Comparison of ENCODE assay signal across 6 worm cellular contexts in the genomic region with DNA sequence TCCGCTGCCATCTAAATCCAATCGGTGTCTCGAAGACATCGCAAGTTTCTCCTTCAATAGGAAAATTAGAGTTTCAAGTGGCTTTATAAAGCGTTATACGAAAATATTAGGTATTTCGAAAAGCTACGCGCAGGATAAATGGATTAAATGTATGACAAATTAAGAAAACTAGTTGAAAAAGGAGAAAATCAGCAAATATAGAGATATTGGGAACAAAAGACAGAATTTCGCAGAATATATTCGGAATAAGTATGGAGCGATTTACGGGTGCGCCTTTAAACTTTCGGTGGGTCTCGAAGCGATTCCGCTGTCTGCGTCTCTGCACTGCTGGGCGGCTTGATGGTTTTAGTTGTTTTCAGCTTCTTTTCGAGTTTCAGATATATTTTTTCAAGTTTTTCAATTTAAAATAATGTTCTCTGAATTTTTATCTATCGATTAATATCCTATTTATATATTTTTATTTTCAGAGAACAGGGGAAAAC.
A peak's percentile ranks its signal among the peaks of the same experiment; 100 is the strongest.
TF ChIP-seq lines count a peak whose summit lies in the region.

Gene ddx-15, minus strand, starts transcription at position 51 of the 482 bp plus-strand sequence.
Gene ucr-1, plus strand, starts transcription at position 468 of the 482 bp plus-strand sequence.

TF ChIP-seq in whole organism, L1 larva, 84 proteins besides CTCF, POLR2A, EP300 and RAD21 (continued from another document and continues in another):
- TF ChIP-seq nhr-71 (tag; optimal IDR thresholded peaks at IDR 0.05; lab: Kevin White, UChicago) (peak; percentile 83), ama-1 (optimal IDR thresholded peaks at IDR 0.05; lab: Kevin White, UChicago) (no peak), isw-1 (GFP tag; IDR thresholded peaks at IDR 0.05; lab: Robert Waterston, UW) (peak; percentile 76), mep-1 (tag; optimal IDR thresholded peaks at IDR 0.05; lab: Kevin White, UChicago) (no peak), pqm-1 (tag; optimal IDR thresholded peaks at IDR 0.05; lab: Kevin White, UChicago) (no peak), hlh-4 (tag; optimal IDR thresholded peaks at IDR 0.05; lab: Kevin White, UChicago) (no peak), mdl-1 (tag; optimal IDR thresholded peaks at IDR 0.05; lab: Kevin White, UChicago) (peak in 1 of 2 experiments; percentile 46), egl-27 (tag; optimal IDR thresholded peaks at IDR 0.05; lab: Kevin White, UChicago) (no peak), tlp-1 (tag; optimal IDR thresholded peaks at IDR 0.05; lab: Kevin White, UChicago) (no peak), efl-3 (GFP tag; optimal IDR thresholded peaks at IDR 0.05; lab: Kevin White, UChicago) (no peak), ceh-82 (tag; optimal IDR thresholded peaks at IDR 0.05; lab: Kevin White, UChicago) (peak; percentile 1 to 79 (median 37)), mef-2 (tag; optimal IDR thresholded peaks at IDR 0.05; lab: Kevin White, UChicago) (no peak), grh-1 (GFP tag; IDR thresholded peaks at IDR 0.05; lab: Robert Waterston, UW) (no peak; the same call in 1 of the 2 replicates), nhr-12 (tag; optimal IDR thresholded peaks at IDR 0.05; lab: Kevin White, UChicago) (no peak), lin-15B (tag; optimal IDR thresholded peaks at IDR 0.05; lab: Kevin White, UChicago) (peak; percentile 61), elt-3 (tag; optimal IDR thresholded peaks at IDR 0.05; lab: Kevin White, UChicago) (no peak), tbx-2 (tag; optimal IDR thresholded peaks at IDR 0.05; lab: Kevin White, UChicago) (peak; percentile 55), lsy-2 (tag; optimal IDR thresholded peaks at IDR 0.05; lab: Kevin White, UChicago) (peak; percentile 85), rnt-1 (tag; optimal IDR thresholded peaks at IDR 0.05; lab: Kevin White, UChicago) (peak; percentile 73), nhr-20 (tag; optimal IDR thresholded peaks at IDR 0.05; lab: Kevin White, UChicago) (peak; percentile 66), irx-1 (tag; optimal IDR thresholded peaks at IDR 0.05; lab: Kevin White, UChicago) (peak; percentile 42)

TF ChIP-seq in whole organism, L2 larva, 48 proteins besides CTCF, POLR2A, EP300 and RAD21 (continued from another document):
- TF ChIP-seq blmp-1 (tag; optimal IDR thresholded peaks at IDR 0.05; lab: Kevin White, UChicago; ENCODE audit: insufficient read depth): peak; percentile 33
- no peak for TF ChIP-seq ztf-4 (tag; optimal IDR thresholded peaks at IDR 0.05; lab: Kevin White, UChicago)
- peak; percentile 80 for TF ChIP-seq lin-11 (tag; optimal IDR thresholded peaks at IDR 0.05; lab: Kevin White, UChicago)
- no peak for TF ChIP-seq egl-27 (tag; optimal IDR thresholded peaks at IDR 0.05; lab: Kevin White, UChicago)
- TF ChIP-seq fos-1 (tag; optimal IDR thresholded peaks at IDR 0.05; lab: Kevin White, UChicago): peak; percentile 17
- TF ChIP-seq nhr-25 (tag; optimal IDR thresholded peaks at IDR 0.05; lab: Kevin White, UChicago): peak; percentile 23
- TF ChIP-seq sma-9 (GFP tag; optimal IDR thresholded peaks at IDR 0.05; lab: Kevin White, UChicago): peak; percentile 38
- TF ChIP-seq sma-9 (tag; optimal IDR thresholded peaks at IDR 0.05; lab: Kevin White, UChicago): no peak
- TF ChIP-seq gmeb-1 (tag; optimal IDR thresholded peaks at IDR 0.05; lab: Kevin White, UChicago): peak; percentile 80
- TF ChIP-seq crh-2 (tag; optimal IDR thresholded peaks at IDR 0.05; lab: Kevin White, UChicago): peak; percentile 57
- peak; percentile 77 for TF ChIP-seq lin-13 (GFP tag; optimal IDR thresholded peaks at IDR 0.05; lab: Kevin White, UChicago)
- peak; percentile 17 for TF ChIP-seq snpc-4 (tag; optimal IDR thresholded peaks at IDR 0.05; lab: Kevin White, UChicago)
- peak; percentile 4 for TF ChIP-seq ceh-16 (tag; optimal IDR thresholded peaks at IDR 0.05; lab: Kevin White, UChicago)
- TF ChIP-seq ztf-1 (GFP tag; conservative IDR thresholded peaks at IDR 0.05; lab: Robert Waterston, UW): no peak
TF ChIP-seq in whole organism, L2 larva: peak in this region for 18.

TF ChIP-seq in whole organism, L3 larva, 47 proteins besides CTCF, POLR2A, EP300 and RAD21 (continued from another document and continues in another):
- TF ChIP-seq aly-2 (tag; optimal IDR thresholded peaks at IDR 0.05; lab: Kevin White, UChicago) (no peak), snpc-4 (tag; optimal IDR thresholded peaks at IDR 0.05; lab: Kevin White, UChicago) (peak; percentile 67), hmg-11 (tag; optimal IDR thresholded peaks at IDR 0.05; lab: Kevin White, UChicago) (peak; percentile 20), lin-15B (tag; optimal IDR thresholded peaks at IDR 0.05; lab: Kevin White, UChicago) (peak; percentile 89), pha-4 (tag; optimal IDR thresholded peaks at IDR 0.05; lab: Kevin White, UChicago) (peak; percentile 85), fos-1 (tag; optimal IDR thresholded peaks at IDR 0.05; lab: Kevin White, UChicago) (no peak), ztf-11 (tag; optimal IDR thresholded peaks at IDR 0.05; lab: Kevin White, UChicago) (no peak), nhr-11 (tag; optimal IDR thresholded peaks at IDR 0.05; lab: Kevin White, UChicago) (no peak), fkh-2 (tag; optimal IDR thresholded peaks at IDR 0.05; lab: Kevin White, UChicago) (no peak), nfya-1 (tag; optimal IDR thresholded peaks at IDR 0.05; lab: Kevin White, UChicago; ENCODE audit: insufficient read depth) (peak; percentile 80), ZK546.5 (tag; optimal IDR thresholded peaks at IDR 0.05; lab: Kevin White, UChicago) (no peak), nhr-77 (tag; optimal IDR thresholded peaks at IDR 0.05; lab: Kevin White, UChicago) (no peak), ztf-4 (tag; optimal IDR thresholded peaks at IDR 0.05; lab: Kevin White, UChicago) (no peak), unc-39 (tag; optimal IDR thresholded peaks at IDR 0.05; lab: Kevin White, UChicago) (no peak), tbx-2 (tag; optimal IDR thresholded peaks at IDR 0.05; lab: Kevin White, UChicago) (no peak), lin-39 (tag; optimal IDR thresholded peaks at IDR 0.05; lab: Kevin White, UChicago) (peak; percentile 96), ceh-16 (tag; optimal IDR thresholded peaks at IDR 0.05; lab: Kevin White, UChicago) (no peak), nhr-43 (tag; optimal IDR thresholded peaks at IDR 0.05; lab: Kevin White, UChicago; ENCODE audit: poor library complexity, severe bottlenecking) (no peak), ceh-28 (tag; optimal IDR thresholded peaks at IDR 0.05; lab: Kevin White, UChicago) (no peak), jun-1 (tag; optimal IDR thresholded peaks at IDR 0.05; lab: Kevin White, UChicago) (no peak), mml-1 (tag; optimal IDR thresholded peaks at IDR 0.05; lab: Kevin White, UChicago) (no peak), lsy-12 (tag; optimal IDR thresholded peaks at IDR 0.05; lab: Kevin White, UChicago) (no peak), ceh-82 (tag; optimal IDR thresholded peaks at IDR 0.05; lab: Kevin White, UChicago) (no peak), elt-1 (tag; optimal IDR thresholded peaks at IDR 0.05; lab: Kevin White, UChicago) (no peak)

TF ChIP-seq in whole organism, L4 larva, 104 proteins besides CTCF, POLR2A, EP300 and RAD21 (continued from another document):
- TF ChIP-seq duxl-1 (tag; optimal IDR thresholded peaks at IDR 0.05; lab: Kevin White, UChicago; ENCODE audit: poor library complexity): no peak
- TF ChIP-seq daf-16 (GFP tag; optimal IDR thresholded peaks at IDR 0.05; lab: Kevin White, UChicago): no peak
- peak; percentile 33 for TF ChIP-seq daf-16 (tag; optimal IDR thresholded peaks at IDR 0.05; lab: Kevin White, UChicago)
- 0 out of 2 replicates have a peak, but pooled peaks have one; percentile 34 for TF ChIP-seq hmg-1.1 (GFP tag; IDR thresholded peaks at IDR 0.05; lab: Robert Waterston, UW)
- no peak for TF ChIP-seq aha-1 (tag; lab: Kevin White, UChicago)
- TF ChIP-seq R02D3.7 (tag; optimal IDR thresholded peaks at IDR 0.05; lab: Kevin White, UChicago): peak; percentile 55
- TF ChIP-seq lin-38 (GFP tag; IDR thresholded peaks at IDR 0.05; lab: Robert Waterston, UW): peak; percentile 66
- no peak for TF ChIP-seq skn-1 (tag; optimal IDR thresholded peaks at IDR 0.05; lab: Kevin White, UChicago)
- TF ChIP-seq lsy-2 (tag; optimal IDR thresholded peaks at IDR 0.05; lab: Kevin White, UChicago): peak; percentile 12 to 88
- no peak for TF ChIP-seq zfp-3 (GFP tag; conservative IDR thresholded peaks at IDR 0.05; lab: Robert Waterston, UW)
- TF ChIP-seq hlh-11 (tag; optimal IDR thresholded peaks at IDR 0.05; lab: Kevin White, UChicago): peak; percentile 47
- peak; percentile 63 for TF ChIP-seq hlh-30 (tag; optimal IDR thresholded peaks at IDR 0.05; lab: Kevin White, UChicago; ENCODE audit: insufficient read depth)
- no peak for TF ChIP-seq daf-19 (GFP tag; conservative IDR thresholded peaks at IDR 0.05; lab: Robert Waterston, UW)
- peak; percentile 9 for TF ChIP-seq rbr-2 (tag; optimal IDR thresholded peaks at IDR 0.05; lab: Kevin White, UChicago)
- TF ChIP-seq nhr-6 (tag; optimal IDR thresholded peaks at IDR 0.05; lab: Kevin White, UChicago): peak; percentile 50
- peak; percentile 87 for TF ChIP-seq mes-2 (tag; optimal IDR thresholded peaks at IDR 0.05; lab: Kevin White, UChicago; ENCODE audit: poor library complexity, severe bottlenecking)

TF ChIP-seq in whole organism, mixed stage, embryonic, 35 proteins besides CTCF, POLR2A, EP300 and RAD21 (continued from another document):
- TF ChIP-seq drap-1 (GFP tag; optimal IDR thresholded peaks at IDR 0.05; lab: Kevin White, UChicago) (no peak), ceh-83 (GFP tag; optimal IDR thresholded peaks at IDR 0.05; lab: Kevin White, UChicago) (no peak), elt-1 (tag; optimal IDR thresholded peaks at IDR 0.05; lab: Kevin White, UChicago; ENCODE audit: borderline replicate concordance, insufficient read depth) (no peak), mep-1 (tag; optimal IDR thresholded peaks at IDR 0.05; lab: Kevin White, UChicago) (peak; percentile 71), snpc-4 (tag; optimal IDR thresholded peaks at IDR 0.05; lab: Kevin White, UChicago) (no peak), nhr-28 (tag; optimal IDR thresholded peaks at IDR 0.05; lab: Kevin White, UChicago) (no peak)

TF ChIP-seq in whole organism, young adult, 124 proteins besides CTCF, POLR2A, EP300 and RAD21 (continued from another document):
- TF ChIP-seq snpc-3.4 (tag; optimal IDR thresholded peaks at IDR 0.05; lab: Kevin White, UChicago) (peak; percentile 56), snpc-4 (GFP tag; optimal IDR thresholded peaks at IDR 0.05; lab: Kevin White, UChicago) (no peak), snpc-4 (tag; optimal IDR thresholded peaks at IDR 0.05; lab: Kevin White, UChicago) (peak in 2 of 4 experiments; percentile 1 to 45), F33H1.4 (GFP tag; IDR thresholded peaks at IDR 0.05; lab: Robert Waterston, UW) (peak; percentile 96), ceh-91 (GFP tag; IDR thresholded peaks at IDR 0.05; lab: Robert Waterston, UW) (peak; percentile 64), cebp-1 (GFP tag; IDR thresholded peaks at IDR 0.05; lab: Robert Waterston, UW) (no peak), cebp-1 (tag; optimal IDR thresholded peaks at IDR 0.05; lab: Kevin White, UChicago) (peak; percentile 18), snpc-1.1 (tag; optimal IDR thresholded peaks at IDR 0.05; lab: Kevin White, UChicago; ENCODE audit: insufficient read depth) (peak; percentile 8), F49E8.2 (tag; optimal IDR thresholded peaks at IDR 0.05; lab: Kevin White, UChicago; ENCODE audit: insufficient read depth) (peak; percentile 21), B0019.2 (GFP tag; conservative IDR thresholded peaks at IDR 0.05; lab: Robert Waterston, UW) (peak; percentile 52; the same call in 1 of the 2 replicates), nfyb-1 (GFP tag; IDR thresholded peaks at IDR 0.05; lab: Robert Waterston, UW) (no peak), ztf-22 (GFP tag; optimal IDR thresholded peaks at IDR 0.05; lab: Kevin White, UChicago) (no peak), D2030.7 (GFP tag; IDR thresholded peaks at IDR 0.05; lab: Robert Waterston, UW) (peak; percentile 62), lsl-1 (GFP tag; optimal IDR thresholded peaks at IDR 0.05; lab: Kevin White, UChicago) (peak; percentile 66), dox-1 (GFP tag; IDR thresholded peaks at IDR 0.05; lab: Robert Waterston, UW) (peak; percentile 66), lin-35 (GFP tag; optimal IDR thresholded peaks at IDR 0.05; lab: Kevin White, UChicago) (peak in 1 of 3 experiments; percentile 36), nhr-80 (tag; optimal IDR thresholded peaks at IDR 0.05; lab: Kevin White, UChicago) (peak; percentile 20), attf-5 (GFP tag; optimal IDR thresholded peaks at IDR 0.05; lab: Kevin White, UChicago) (peak; percentile 63)
